Worm (Caenorhabditis elegans) whole organism, late embryonic: ENCODE data around the gene pqm-1.

Source experiments
- C08G9.2 ChIP-seq: sonication (generic microtip); optimal IDR thresholded peaks from 2 replicates; lab custom pipeline; 2016; ENCODE audit warnings: mild to moderate bottlenecking, missing genetic modification characterization, moderate library complexity, missing compliant biosample characterization
- F13H6.1 ChIP-seq: sonication (generic microtip); optimal IDR thresholded peaks from 2 replicates; lab custom pipeline; 2016; ENCODE audit warnings: missing genetic modification characterization, missing compliant biosample characterization
- K02D7.2 ChIP-seq: sonication (generic microtip); optimal IDR thresholded peaks from 2 replicates; lab custom pipeline; 2017; ENCODE audit warnings: mild to moderate bottlenecking, missing genetic modification characterization, missing compliant biosample characterization
- K09A11.1 ChIP-seq: sonication (generic microtip); optimal IDR thresholded peaks from 2 replicates; lab custom pipeline; 2017; ENCODE audit warnings: antibody characterized with exemption, mild to moderate bottlenecking, missing genetic modification characterization, missing compliant biosample characterization; ENCODE audit not compliant: insufficient read depth
- T23F11.4 ChIP-seq: fragments of 200-800 bp; sonication (Bioruptor generic); optimal IDR thresholded peaks from 2 replicates; lab custom pipeline; 2018; ENCODE audit warnings: mild to moderate bottlenecking, missing genetic modification characterization, missing compliant biosample characterization
- Y22D7AL.16 ChIP-seq: sonication (generic microtip); optimal IDR thresholded peaks from 2 replicates; lab custom pipeline; 2016; ENCODE audit warnings: missing genetic modification characterization, missing compliant biosample characterization
- ama-1 ChIP-seq: fragments of 150-350 bp; optimal IDR thresholded peaks from 2 replicates; lab custom pipeline; 2014
- ceh-18 ChIP-seq: sonication (generic microtip); optimal IDR thresholded peaks from 2 replicates; lab custom pipeline; 2016; ENCODE audit warnings: missing genetic modification characterization, missing compliant biosample characterization
- ceh-19 ChIP-seq: fragments of 200-800 bp; sonication (Bioruptor generic); optimal IDR thresholded peaks from 2 replicates; lab custom pipeline; 2018; ENCODE audit warnings: mild to moderate bottlenecking, missing genetic modification characterization, missing compliant biosample characterization
- ceh-2 ChIP-seq: sonication (generic microtip); optimal IDR thresholded peaks from 2 replicates; lab custom pipeline; 2016; ENCODE audit warnings: missing genotype, missing genetic modification characterization, missing compliant biosample characterization
- ceh-24 ChIP-seq: sonication (generic microtip); optimal IDR thresholded peaks from 2 replicates; lab custom pipeline; 2016; ENCODE audit warnings: mild to moderate bottlenecking, missing genetic modification characterization, missing compliant biosample characterization
- ceh-30 ChIP-seq: fragments of 150-350 bp; optimal IDR thresholded peaks from 2 replicates; lab custom pipeline; 2014; ENCODE audit warnings: missing biosample characterization, missing genetic modification characterization
- ceh-31 ChIP-seq: sonication (generic microtip); optimal IDR thresholded peaks from 2 replicates; lab custom pipeline; 2016; ENCODE audit warnings: missing genetic modification characterization, missing compliant biosample characterization
- ceh-34 ChIP-seq: sonication (generic microtip); optimal IDR thresholded peaks from 2 replicates; lab custom pipeline; 2016; ENCODE audit warnings: mild to moderate bottlenecking, missing genetic modification characterization, missing compliant biosample characterization
- ceh-45 ChIP-seq: fragments of 200-800 bp; sonication (Bioruptor generic); IDR thresholded peaks from 2 replicates; pipeline ENCODE4 v1.3.6; 2022; ENCODE audit warnings: missing genetic modification reagents, missing genetic modification characterization, missing compliant biosample characterization
- ceh-48 ChIP-seq: sonication (generic microtip); optimal IDR thresholded peaks from 2 replicates; lab custom pipeline; 2016; ENCODE audit warnings: missing genetic modification characterization, inconsistent platforms, missing compliant biosample characterization
- ceh-6 ChIP-seq: fragments of 200-800 bp; sonication (Bioruptor generic); optimal IDR thresholded peaks from 2 replicates; lab custom pipeline; 2018; ENCODE audit warnings: mild to moderate bottlenecking, missing genetic modification characterization, missing compliant biosample characterization
- ceh-9 ChIP-seq: sonication (generic microtip); optimal IDR thresholded peaks from 2 replicates; lab custom pipeline; 2016; ENCODE audit warnings: mild to moderate bottlenecking, missing genetic modification characterization, inconsistent platforms, missing compliant biosample characterization
- che-1 ChIP-seq: sonication (generic microtip); optimal IDR thresholded peaks from 2 replicates; lab custom pipeline; 2016; ENCODE audit warnings: mild to moderate bottlenecking, missing genetic modification characterization, missing compliant biosample characterization
- dmd-4 ChIP-seq: sonication (generic microtip); optimal IDR thresholded peaks from 2 replicates; lab custom pipeline; 2016; ENCODE audit warnings: borderline replicate concordance, missing genetic modification characterization, missing compliant biosample characterization
- dve-1 ChIP-seq: sonication (generic microtip); optimal IDR thresholded peaks from 2 replicates; lab custom pipeline; 2017; ENCODE audit warnings: antibody characterized with exemption, mild to moderate bottlenecking, missing genetic modification characterization, missing compliant biosample characterization
- elt-2 ChIP-seq: sonication (generic microtip); optimal IDR thresholded peaks from 2 replicates; lab custom pipeline; 2016; ENCODE audit warnings: missing genetic modification reagents, missing genetic modification characterization, missing compliant biosample characterization
- elt-4 ChIP-seq: sonication (generic microtip); optimal IDR thresholded peaks from 2 replicates; lab custom pipeline; 2016; ENCODE audit warnings: missing genetic modification characterization, missing compliant biosample characterization
- fkh-10 ChIP-seq: fragments of 150-350 bp; optimal IDR thresholded peaks from 2 replicates; lab custom pipeline; 2014; ENCODE audit warnings: missing biosample characterization, missing genetic modification reagents, missing genetic modification characterization
- fkh-6 ChIP-seq: sonication (generic microtip); optimal IDR thresholded peaks from 2 replicates; lab custom pipeline; 2016; ENCODE audit warnings: missing genetic modification characterization, missing compliant biosample characterization
- gmeb-2 ChIP-seq: sonication (generic microtip); optimal IDR thresholded peaks from 2 replicates; lab custom pipeline; 2016; ENCODE audit warnings: missing genetic modification characterization, inconsistent platforms, missing compliant biosample characterization
- hlh-13 ChIP-seq: fragments of 200-800 bp; sonication (Bioruptor generic); optimal IDR thresholded peaks from 2 replicates; lab custom pipeline; 2018; ENCODE audit warnings: mild to moderate bottlenecking, missing genetic modification characterization, missing compliant biosample characterization
- hlh-15 ChIP-seq: sonication (generic microtip); optimal IDR thresholded peaks from 2 replicates; lab custom pipeline; 2016; ENCODE audit warnings: missing genetic modification characterization, missing compliant biosample characterization
- hlh-30 ChIP-seq: sonication (generic microtip); optimal IDR thresholded peaks from 2 replicates; lab custom pipeline; 2017; ENCODE audit warnings: antibody characterized with exemption, missing genetic modification characterization, missing compliant biosample characterization; ENCODE audit not compliant: insufficient read depth
- hlh-6 ChIP-seq: sonication (generic microtip); optimal IDR thresholded peaks from 2 replicates; lab custom pipeline; 2016; ENCODE audit warnings: missing genotype, missing genetic modification characterization, missing compliant biosample characterization
- hlh-8 ChIP-seq: sonication (generic microtip); optimal IDR thresholded peaks from 2 replicates; lab custom pipeline; 2016; ENCODE audit warnings: missing genotype, missing genetic modification characterization, missing compliant biosample characterization
- lim-6 ChIP-seq: sonication (generic microtip); optimal IDR thresholded peaks from 2 replicates; lab custom pipeline; 2016; ENCODE audit warnings: missing genetic modification characterization, missing compliant biosample characterization
- lin-11 ChIP-seq: fragments of 200-800 bp; sonication (Bioruptor generic); optimal IDR thresholded peaks from 2 replicates; lab custom pipeline; 2018; ENCODE audit warnings: mild to moderate bottlenecking, missing genetic modification characterization, missing compliant biosample characterization
- mec-3 ChIP-seq: sonication (generic microtip); optimal IDR thresholded peaks from 2 replicates; lab custom pipeline; 2016; ENCODE audit warnings: borderline replicate concordance, missing genetic modification characterization, missing compliant biosample characterization
- nfya-1 ChIP-seq: sonication (generic microtip); optimal IDR thresholded peaks from 2 replicates; lab custom pipeline; 2017; ENCODE audit warnings: missing genetic modification characterization, mild to moderate bottlenecking, missing compliant biosample characterization, antibody characterized with exemption, moderate library complexity
- odd-2 ChIP-seq: sonication (generic microtip); optimal IDR thresholded peaks from 2 replicates; lab custom pipeline; 2017; ENCODE audit warnings: antibody characterized with exemption, mild to moderate bottlenecking, missing genetic modification characterization, missing compliant biosample characterization
- pat-9 ChIP-seq: fragments of 200-800 bp; sonication (Bioruptor generic); optimal IDR thresholded peaks from 2 replicates; lab custom pipeline; 2018; ENCODE audit warnings: mild to moderate bottlenecking, missing genetic modification characterization, moderate library complexity, missing compliant biosample characterization
- pax-1 ChIP-seq: fragments of 150-350 bp; optimal IDR thresholded peaks from 2 replicates; lab custom pipeline; 2014; ENCODE audit warnings: missing biosample characterization, missing genetic modification characterization
- pha-2 ChIP-seq: sonication (generic microtip); optimal IDR thresholded peaks from 2 replicates; lab custom pipeline; 2017; ENCODE audit warnings: mild to moderate bottlenecking, missing genetic modification characterization, missing compliant biosample characterization
- rnt-1 ChIP-seq: sonication (generic microtip); optimal IDR thresholded peaks from 2 replicates; lab custom pipeline; 2016; ENCODE audit warnings: missing genetic modification characterization, missing compliant biosample characterization
- sdc-2 ChIP-seq: sonication (generic microtip); optimal IDR thresholded peaks from 2 replicates; lab custom pipeline; 2016; ENCODE audit warnings: missing genotype, missing genetic modification characterization, missing compliant biosample characterization
- sox-4 ChIP-seq: sonication (generic microtip); optimal IDR thresholded peaks from 2 replicates; lab custom pipeline; 2017; ENCODE audit warnings: mild to moderate bottlenecking, missing genetic modification characterization, inconsistent platforms, missing compliant biosample characterization
- syd-9 ChIP-seq: sonication (generic microtip); optimal IDR thresholded peaks from 2 replicates; lab custom pipeline; 2016; ENCODE audit warnings: mild to moderate bottlenecking, missing genetic modification characterization, moderate library complexity, missing compliant biosample characterization
- tbx-2 ChIP-seq: sonication (generic microtip); optimal IDR thresholded peaks from 2 replicates; lab custom pipeline; 2016; ENCODE audit warnings: missing genetic modification characterization, missing compliant biosample characterization
- unc-3 ChIP-seq, 2 experiments: fragments of 200-800 bp in 1 of 2; sonication (Bioruptor generic) in 1 of 2; sonication (generic microtip) in 1 of 2; conservative IDR thresholded peaks in 1 of 2; optimal IDR thresholded peaks in 1 of 2; 2 replicates each; pipeline versions ENCODE4 v1.3.6 to Lab custom; 2016 to 2022; ENCODE audit warnings: missing compliant biosample characterization in 2 of 2, missing genetic modification characterization in 2 of 2, missing genetic modification reagents in 1 of 2
- unc-42 ChIP-seq: sonication (generic microtip); optimal IDR thresholded peaks from 2 replicates; lab custom pipeline; 2016; ENCODE audit warnings: missing genotype, missing genetic modification characterization, missing compliant biosample characterization
- unc-55 ChIP-seq: sonication (generic microtip); optimal IDR thresholded peaks from 2 replicates; lab custom pipeline; 2017; ENCODE audit warnings: missing biosample characterization, missing genetic modification reagents, missing genetic modification characterization
- unc-86 ChIP-seq: sonication (generic microtip); optimal IDR thresholded peaks from 2 replicates; lab custom pipeline; 2016; ENCODE audit warnings: missing genetic modification characterization, missing compliant biosample characterization
- ztf-16 ChIP-seq: sonication (generic microtip); optimal IDR thresholded peaks from 2 replicates; lab custom pipeline; 2017; ENCODE audit warnings: missing genetic modification characterization, missing compliant biosample characterization

pqm-1 gene

DNA sequence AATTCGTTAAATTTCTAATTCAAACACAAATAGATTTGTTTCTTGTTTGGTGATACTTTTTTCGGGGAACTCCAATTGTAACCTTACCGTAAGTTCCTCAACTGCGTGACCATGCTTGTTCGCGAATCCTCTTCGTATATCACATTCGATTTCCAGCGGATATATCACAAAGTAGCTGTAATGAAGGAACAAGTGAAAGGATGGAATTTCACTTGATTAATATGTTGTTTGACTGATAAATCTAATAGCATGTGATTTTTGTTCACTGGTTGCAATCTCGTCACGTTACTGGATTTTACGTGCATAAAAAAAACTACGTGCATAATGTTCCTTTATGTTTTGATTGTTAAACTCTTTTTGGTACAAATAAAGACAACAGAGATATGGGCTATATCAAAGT lies 9.3 kb upstream of the pqm-1 start:
- no peak for TF ChIP-seq elt-2 (tag; lab: Kevin White, UChicago)
- no peak for TF ChIP-seq elt-4 (tag; lab: Kevin White, UChicago)
- no peak for TF ChIP-seq ceh-19 (GFP tag; lab: Kevin White, UChicago)
- no peak for TF ChIP-seq fkh-10 (GFP tag; lab: Kevin White, UChicago)
- no peak for TF ChIP-seq gmeb-2 (tag; lab: Kevin White, UChicago)
- no peak for TF ChIP-seq hlh-6 (tag; lab: Kevin White, UChicago)
- TF ChIP-seq ceh-18 (tag; lab: Kevin White, UChicago): no peak
- no peak for TF ChIP-seq ama-1 (lab: Kevin White, UChicago)
- TF ChIP-seq hlh-30: no peak
- no peak for TF ChIP-seq nfya-1 (tag; lab: Kevin White, UChicago)
- TF ChIP-seq unc-3 (GFP tag; conservative IDR thresholded peaks at IDR 0.05; lab: Robert Waterston, UW): no peak
- TF ChIP-seq unc-3 (tag; optimal IDR thresholded peaks at IDR 0.05; lab: Kevin White, UChicago): no peak
- TF ChIP-seq ceh-31 (tag; lab: Kevin White, UChicago): no peak
- TF ChIP-seq sox-4 (tag; lab: Kevin White, UChicago): no peak
- TF ChIP-seq hlh-13 (GFP tag; lab: Kevin White, UChicago): no peak
- no peak for TF ChIP-seq ceh-34
- TF ChIP-seq Y22D7AL.16 (tag; lab: Kevin White, UChicago): no peak

DNA sequence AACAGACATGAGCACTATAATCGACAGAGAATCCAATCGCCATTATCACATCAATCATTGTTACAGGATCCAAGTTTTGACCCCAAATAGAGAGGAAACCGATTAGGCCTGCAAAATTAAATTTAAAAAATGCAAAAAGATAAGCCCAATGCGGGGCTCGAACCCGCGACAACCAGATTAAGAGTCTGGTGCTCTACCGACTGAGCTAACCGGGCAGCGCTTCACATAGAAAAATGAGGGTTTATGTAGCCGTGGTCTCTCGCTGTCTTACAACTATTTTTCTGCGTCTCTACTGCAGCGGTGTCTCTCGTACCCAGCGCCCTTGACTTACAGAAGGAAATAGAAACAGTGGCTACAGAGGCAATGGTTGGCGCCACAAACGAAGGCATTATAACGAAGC lies 5.3 kb upstream of the pqm-1 start:
- TF ChIP-seq F13H6.1 (tag; lab: Kevin White, UChicago) (no peak), hlh-8 (tag; lab: Kevin White, UChicago) (no peak), sox-4 (tag; lab: Kevin White, UChicago) (peak; percentile 46), hlh-15 (tag; lab: Kevin White, UChicago) (no peak), tbx-2 (tag; lab: Kevin White, UChicago) (peak; percentile 14), C08G9.2 (peak; percentile 38), sdc-2 (peak; percentile 35), dve-1 (tag; lab: Kevin White, UChicago) (peak; percentile 51), ztf-16 (tag; lab: Kevin White, UChicago) (no peak), che-1 (peak; percentile 57), unc-86 (tag; lab: Kevin White, UChicago) (no peak), dmd-4 (tag; lab: Kevin White, UChicago) (peak; percentile 19), hlh-30 (no peak), ceh-6 (GFP tag; lab: Kevin White, UChicago) (peak; percentile 11), ceh-30 (tag; lab: Kevin White, UChicago) (no peak), ceh-18 (tag; lab: Kevin White, UChicago) (peak; percentile 48), pax-1 (tag; lab: Kevin White, UChicago) (no peak), K02D7.2 (tag; lab: Kevin White, UChicago) (no peak), unc-42 (tag; lab: Kevin White, UChicago) (peak; percentile 49), pha-2 (no peak), fkh-6 (tag; lab: Kevin White, UChicago) (peak; percentile 48), lim-6 (tag; lab: Kevin White, UChicago) (no peak), Y22D7AL.16 (tag; lab: Kevin White, UChicago) (no peak), ceh-45 (GFP tag; lab: Robert Waterston, UW) (0 out of 2 replicates have a peak, but pooled peaks have one; percentile 35), syd-9 (tag; lab: Kevin White, UChicago) (peak; percentile 47), ceh-31 (tag; lab: Kevin White, UChicago) (peak; percentile 32), ceh-9 (tag; lab: Kevin White, UChicago) (no peak), rnt-1 (tag; lab: Kevin White, UChicago) (no peak), ceh-48 (tag; lab: Kevin White, UChicago) (peak; percentile 26), mec-3 (tag; lab: Kevin White, UChicago) (no peak), nfya-1 (tag; lab: Kevin White, UChicago) (peak; percentile 21), unc-3 (GFP tag; conservative IDR thresholded peaks at IDR 0.05; lab: Robert Waterston, UW) (peak; percentile 52; the same call in 1 of the 2 replicates), unc-3 (tag; optimal IDR thresholded peaks at IDR 0.05; lab: Kevin White, UChicago) (no peak), ceh-2 (tag; lab: Kevin White, UChicago) (peak; percentile 38), odd-2 (no peak), T23F11.4 (GFP tag; lab: Kevin White, UChicago) (no peak), pat-9 (tag; lab: Kevin White, UChicago) (peak; percentile 20), ceh-24 (tag; lab: Kevin White, UChicago) (no peak), elt-2 (tag; lab: Kevin White, UChicago) (peak; percentile 63), lin-11 (tag; lab: Kevin White, UChicago) (no peak), K09A11.1 (tag; lab: Kevin White, UChicago) (no peak), unc-55 (GFP tag; lab: Kevin White, UChicago) (no peak)
